Worm (Caenorhabditis elegans) whole organism, L1 larva: Measurements from ENCODE around the gene C25E10.16.

Experiments used
- aly-2 ChIP-seq: fragments of 150-350 bp; optimal IDR thresholded peaks from 2 replicates; lab custom pipeline; 2014; ENCODE audit warnings: missing biosample characterization, missing genetic modification characterization
- efl-1 ChIP-seq, 4 experiments: fragments of 150-350 bp; optimal IDR thresholded peaks in 3 of 4; peaks in 1 of 4; 1 replicate in 1 of 4; 2 replicates in 3 of 4; lab custom pipeline; 2014; ENCODE audit warnings: missing biosample characterization in 2 of 4, missing genetic modification characterization in 2 of 4, missing genetic modification reagents in 2 of 4
- lir-3 ChIP-seq: sonication (generic microtip); optimal IDR thresholded peaks from 2 replicates; lab custom pipeline; 2016; ENCODE audit warnings: mild to moderate bottlenecking, missing genetic modification characterization, moderate library complexity, missing compliant biosample characterization; ENCODE audit not compliant: poor library complexity
- mep-1 ChIP-seq: fragments of 150-350 bp; optimal IDR thresholded peaks from 2 replicates; lab custom pipeline; 2014; ENCODE audit warnings: missing biosample characterization, missing genetic modification characterization
- skn-1 ChIP-seq: fragments of 150-350 bp; optimal IDR thresholded peaks from 2 replicates; lab custom pipeline; 2014; ENCODE audit warnings: missing biosample characterization, missing genetic modification characterization

DNA sequence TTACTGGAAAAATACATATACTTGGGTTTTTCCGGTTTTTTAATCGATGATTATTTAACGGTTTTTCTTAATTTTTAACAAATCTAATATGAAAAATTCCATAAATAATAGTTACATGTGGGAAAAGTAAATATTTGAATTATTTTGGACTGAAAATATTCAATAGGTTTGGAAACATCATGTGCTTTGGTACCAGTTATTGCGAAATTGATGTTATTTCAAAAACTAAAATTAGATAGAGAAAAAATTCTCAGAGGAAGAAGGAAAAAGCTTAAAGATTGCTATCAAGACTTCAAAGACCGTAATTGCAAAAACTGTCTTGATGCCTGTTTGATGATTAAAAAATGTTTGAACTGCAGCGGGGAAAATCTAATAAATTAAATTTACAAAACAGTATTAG, 5.6 kb upstream of the C25E10.16 start:
- TF ChIP-seq aly-2 (tag; lab: Kevin White, UChicago) (no peak), skn-1 (no peak), lir-3 (tag; lab: Kevin White, UChicago) (no peak), efl-1 (optimal IDR thresholded peaks at IDR 0.05; lab: Kevin White, UChicago) (no peak), efl-1 (GFP tag; optimal IDR thresholded peaks at IDR 0.05 in 1 of 2; lab: Kevin White, UChicago) (peak in 1 of 2 experiments; percentile 29), mep-1 (no peak)
